Worm (Caenorhabditis elegans): ENCODE measurements around the gene F36H9.5.

Gene F36H9.5

DNA sequence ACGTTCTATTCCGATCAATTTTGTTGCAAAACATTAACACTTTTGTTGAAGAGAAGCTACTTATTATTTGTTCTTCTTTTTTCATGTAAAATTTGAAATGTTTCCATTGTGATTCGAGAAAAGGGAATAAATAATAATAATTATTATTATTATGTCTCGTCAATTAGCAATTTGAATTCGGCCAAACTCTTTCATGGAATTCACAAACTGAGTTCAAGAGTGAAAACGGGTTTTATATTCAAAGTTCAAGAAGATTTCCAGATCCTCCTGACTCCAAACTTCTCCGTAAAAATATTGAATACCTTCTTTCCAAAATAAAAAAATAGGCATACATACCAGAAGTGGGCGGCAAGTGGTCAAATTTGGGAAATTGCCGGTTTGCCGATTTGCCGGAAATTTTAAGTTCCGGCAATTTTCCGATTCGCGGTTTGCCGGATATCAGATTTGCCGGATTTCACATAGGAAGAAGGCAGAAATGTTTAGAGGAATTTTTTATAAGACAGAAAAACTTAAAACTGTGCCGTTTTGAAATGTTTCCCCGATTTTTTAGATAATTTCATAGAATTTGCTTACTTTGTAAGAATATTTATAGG lies 24.0 kb upstream of the F36H9.5 start:
- no peak for TF ChIP-seq unc-120 (tag; optimal IDR thresholded peaks at IDR 0.05; ENCODE audit: poor library complexity, severe bottlenecking)
- TF ChIP-seq mep-1 (tag; optimal IDR thresholded peaks at IDR 0.05), result no peak
- TF ChIP-seq hlh-1 (tag; optimal IDR thresholded peaks at IDR 0.05), result no peak
- no peak for TF ChIP-seq ham-2 (GFP tag; optimal IDR thresholded peaks at IDR 0.05)
- no peak for TF ChIP-seq nhr-12 (tag; optimal IDR thresholded peaks at IDR 0.05)
- TF ChIP-seq ztf-11 (tag; optimal IDR thresholded peaks at IDR 0.05), result no peak
- no peak for TF ChIP-seq nhr-28 (tag; optimal IDR thresholded peaks at IDR 0.05)
- no peak for TF ChIP-seq pha-4 (tag; optimal IDR thresholded peaks at IDR 0.05)
- no peak for TF ChIP-seq elt-1 (tag; optimal IDR thresholded peaks at IDR 0.05; ENCODE audit: borderline replicate concordance, insufficient read depth)
- no peak for TF ChIP-seq lsy-2 (tag; optimal IDR thresholded peaks at IDR 0.05)
- TF ChIP-seq nhr-2 (tag; optimal IDR thresholded peaks at IDR 0.05), result no peak
- no peak for TF ChIP-seq mls-2 (tag; optimal IDR thresholded peaks at IDR 0.05)
- TF ChIP-seq zip-8 (tag; optimal IDR thresholded peaks at IDR 0.05), result no peak
- TF ChIP-seq unc-62 (GFP tag; optimal IDR thresholded peaks at IDR 0.05), result no peak
- TF ChIP-seq lin-32 (GFP tag; optimal IDR thresholded peaks at IDR 0.05), result no peak
- TF ChIP-seq M03D4.4 (tag; optimal IDR thresholded peaks at IDR 0.05), result no peak
- no peak for TF ChIP-seq nhr-237 (tag; optimal IDR thresholded peaks at IDR 0.05)
- TF ChIP-seq unc-39 (tag; optimal IDR thresholded peaks at IDR 0.05), result no peak
- no peak for TF ChIP-seq ces-1 (GFP tag; optimal IDR thresholded peaks at IDR 0.05)
- TF ChIP-seq blmp-1 (tag; optimal IDR thresholded peaks at IDR 0.05), result no peak

DNA sequence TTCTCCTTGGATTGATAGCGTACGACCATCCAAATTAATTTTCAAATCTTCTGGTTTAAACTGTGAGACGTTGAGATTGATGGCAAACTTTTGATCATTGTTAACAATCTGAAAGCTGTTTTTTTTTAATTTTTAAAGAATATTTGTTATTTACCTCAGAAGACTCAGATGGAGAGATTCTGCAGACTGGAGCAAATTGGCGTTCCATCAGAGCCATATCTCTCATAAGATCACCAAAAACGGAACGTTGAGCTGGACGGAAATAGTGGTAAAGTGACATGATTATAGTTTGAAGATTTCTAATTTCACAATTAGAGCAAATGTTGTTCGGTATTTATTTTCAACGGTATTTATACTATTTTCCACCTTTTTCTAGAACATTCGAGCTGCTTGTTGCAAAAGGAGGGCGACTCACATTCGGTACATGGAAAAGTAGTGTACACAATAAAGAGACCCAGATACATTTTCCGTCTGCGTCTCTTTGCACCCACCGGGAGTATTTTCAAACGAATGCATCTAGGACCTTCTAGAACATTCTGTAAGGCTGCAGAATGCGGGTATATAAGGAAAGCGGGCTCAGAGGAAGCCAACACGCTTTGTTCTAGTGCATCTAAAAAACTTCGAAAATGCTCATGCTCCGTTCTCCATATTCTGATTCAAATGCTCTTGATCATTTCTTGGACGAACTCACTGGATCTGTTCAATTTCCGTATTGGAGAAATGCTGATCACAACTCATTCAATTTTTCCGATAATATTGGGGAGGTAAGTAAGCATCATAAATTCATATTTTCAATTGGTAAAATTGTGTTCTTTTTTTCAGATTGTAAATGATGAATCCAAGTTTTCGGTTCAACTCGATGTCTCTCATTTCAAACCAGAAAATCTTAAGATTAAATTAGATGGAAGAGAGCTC lies 23.1 kb upstream of the F36H9.5 start, which contains the start of the genes hsp-16.2 and hsp-16.41:
hsp-16.2 (minus strand) TSS at position 313 of the 915 bp plus-strand sequence.
hsp-16.41 (plus strand) TSS at position 534 of the 915 bp plus-strand sequence.
- no peak for TF ChIP-seq hlh-1 (tag; optimal IDR thresholded peaks at IDR 0.05)
- no peak for TF ChIP-seq cnd-1 (tag; optimal IDR thresholded peaks at IDR 0.05)
- peak; percentile 14 for TF ChIP-seq drap-1 (GFP tag; optimal IDR thresholded peaks at IDR 0.05)
- TF ChIP-seq nhr-2 (tag; optimal IDR thresholded peaks at IDR 0.05), result peak; percentile 43
- no peak for TF ChIP-seq nhr-76 (tag; optimal IDR thresholded peaks at IDR 0.05)
- peak; percentile 1 for TF ChIP-seq mep-1 (tag; optimal IDR thresholded peaks at IDR 0.05)
- TF ChIP-seq elt-3 (tag; optimal IDR thresholded peaks at IDR 0.05), result no peak
- TF ChIP-seq sem-2 (GFP tag; optimal IDR thresholded peaks at IDR 0.05), result no peak
- TF ChIP-seq elt-1 (tag; optimal IDR thresholded peaks at IDR 0.05; ENCODE audit: borderline replicate concordance, insufficient read depth), result no peak
- peak; percentile 30 for TF ChIP-seq ces-1 (GFP tag; optimal IDR thresholded peaks at IDR 0.05)
- no peak for TF ChIP-seq lsy-2 (tag; optimal IDR thresholded peaks at IDR 0.05)
- TF ChIP-seq ceh-43 (GFP tag; optimal IDR thresholded peaks at IDR 0.05), result no peak
- TF ChIP-seq zip-8 (tag; optimal IDR thresholded peaks at IDR 0.05), result no peak
- no peak for TF ChIP-seq sptf-1 (tag; optimal IDR thresholded peaks at IDR 0.05)
- TF ChIP-seq lin-32 (GFP tag; optimal IDR thresholded peaks at IDR 0.05), result no peak
- TF ChIP-seq lin-13 (tag; optimal IDR thresholded peaks at IDR 0.05), result peak; percentile 84
- TF ChIP-seq ceh-83 (GFP tag; optimal IDR thresholded peaks at IDR 0.05), result no peak
- no peak for TF ChIP-seq unc-39 (tag; optimal IDR thresholded peaks at IDR 0.05)
- peak; percentile 48 for TF ChIP-seq ham-2 (GFP tag; optimal IDR thresholded peaks at IDR 0.05)
- TF ChIP-seq bed-3 (GFP tag; optimal IDR thresholded peaks at IDR 0.05), result no peak
- no peak for TF ChIP-seq ztf-11 (tag; optimal IDR thresholded peaks at IDR 0.05)
- TF ChIP-seq unc-62 (GFP tag; optimal IDR thresholded peaks at IDR 0.05), result no peak
- TF ChIP-seq mab-5 (tag; optimal IDR thresholded peaks at IDR 0.05), result no peak
- TF ChIP-seq nhr-12 (tag; optimal IDR thresholded peaks at IDR 0.05), result no peak
- peak; percentile 56 for TF ChIP-seq pha-4 (tag; optimal IDR thresholded peaks at IDR 0.05)
- TF ChIP-seq nhr-28 (tag; optimal IDR thresholded peaks at IDR 0.05), result no peak
- no peak for TF ChIP-seq M03D4.4 (tag; optimal IDR thresholded peaks at IDR 0.05)
- no peak for TF ChIP-seq ceh-39 (tag; optimal IDR thresholded peaks at IDR 0.05)
- TF ChIP-seq mls-2 (tag; optimal IDR thresholded peaks at IDR 0.05), result peak; percentile 46
- TF ChIP-seq tbx-8 (GFP tag; optimal IDR thresholded peaks at IDR 0.05), result no peak
- TF ChIP-seq snpc-4 (tag; optimal IDR thresholded peaks at IDR 0.05), result no peak
- peak; percentile 65 for TF ChIP-seq unc-120 (tag; optimal IDR thresholded peaks at IDR 0.05; ENCODE audit: poor library complexity, severe bottlenecking)
- no peak for TF ChIP-seq flh-1 (GFP tag; optimal IDR thresholded peaks at IDR 0.05)
- no peak for TF ChIP-seq nhr-237 (tag; optimal IDR thresholded peaks at IDR 0.05)
- no peak for TF ChIP-seq blmp-1 (tag; optimal IDR thresholded peaks at IDR 0.05)

Data from whole organism, mixed stage, embryonic.